Fruit fly (Drosophila melanogaster) whole organism, pupa: ENCODE results near the gene Gnmt.

Source experiments
- CG10348 ChIP-seq: fragments of 200-800 bp; sonication (Bioruptor generic); IDR thresholded peaks from 2 replicates; pipeline ENCODE4 v1.3.6; 2022; ENCODE audit warnings: missing biosample characterization, missing genetic modification characterization
- CG12605 ChIP-seq: fragments of 200-800 bp; sonication (Bioruptor generic); IDR thresholded peaks from 2 replicates; pipeline ENCODE4 v1.3.6; 2022; ENCODE audit warnings: missing biosample characterization, missing genetic modification characterization
- CG13204 ChIP-seq: fragments of 200-800 bp; sonication (Bioruptor generic); optimal IDR thresholded peaks from 2 replicates; lab custom pipeline; 2018; ENCODE audit warnings: missing biosample characterization, mild to moderate bottlenecking, missing genetic modification characterization, moderate library complexity
- CG14655 ChIP-seq: fragments of 200-800 bp; sonication (Bioruptor generic); optimal IDR thresholded peaks from 3 replicates; lab custom pipeline; 2017; ENCODE audit warnings: mild to moderate bottlenecking, missing biosample characterization, missing genetic modification reagents, missing genetic modification characterization
- CG34367 ChIP-seq: fragments of 200-800 bp; sonication (Bioruptor generic); optimal IDR thresholded peaks from 2 replicates; lab custom pipeline; 2018; ENCODE audit warnings: missing biosample characterization, mild to moderate bottlenecking, missing genetic modification characterization
- CG4496 ChIP-seq: fragments of 200-800 bp; sonication (Bioruptor generic); IDR thresholded peaks from 3 replicates; pipeline ENCODE4 v1.3.6; 2022; ENCODE audit warnings: missing biosample characterization, missing genetic modification characterization
- CG8301 ChIP-seq: fragments of 200-800 bp; sonication (Bioruptor generic); optimal IDR thresholded peaks from 2 replicates; lab custom pipeline; 2018; ENCODE audit warnings: missing biosample characterization, mild to moderate bottlenecking, missing genetic modification characterization
- Pif1B ChIP-seq: fragments of 200-800 bp; sonication (Bioruptor generic); optimal IDR thresholded peaks from 3 replicates; lab custom pipeline; 2016; ENCODE audit warnings: missing biosample characterization, missing genetic modification characterization

- TF ChIP-seq CG10348 (no peak), CG34367 (tag; lab: Kevin White, UChicago) (no peak), CG12605 (GFP tag; lab: Robert Waterston, UW) (no peak), CG13204 (GFP tag; lab: Kevin White, UChicago) (no peak), Pif1B (GFP tag; lab: Kevin White, UChicago) (no peak), CG8301 (tag; lab: Kevin White, UChicago) (no peak), CG14655 (no peak), CG4496 (GFP tag; lab: Robert Waterston, UW) (no peak)
These were observed 17.4 kb upstream of the Gnmt start for dm6 chr3R:12656946-12657566.
